Worm (Caenorhabditis elegans): ENCODE measurements around the gene ttr-50.

Gene ttr-50

ce11 chrIV:11649031-11649430 is 8.2 kb upstream of the ttr-50 start, which contains the start of gene ZK809.8:
Gene ZK809.8 (minus strand): TSS chrIV:11649064.
- peak; percentile 82 for TF ChIP-seq nhr-71 (tag; optimal IDR thresholded peaks at IDR 0.05)
- peak in 1 of 2 experiments; percentile 42 for TF ChIP-seq lsy-2 (tag; optimal IDR thresholded peaks at IDR 0.05)
- TF ChIP-seq hlh-17 (GFP tag; optimal IDR thresholded peaks at IDR 0.05; ENCODE audit: borderline replicate concordance) = no peak
- no peak for TF ChIP-seq nhr-76 (tag; optimal IDR thresholded peaks at IDR 0.05)
- no peak for TF ChIP-seq zag-1 (tag; optimal IDR thresholded peaks at IDR 0.05)
- no peak for TF ChIP-seq dsc-1 (tag; optimal IDR thresholded peaks at IDR 0.05)
- peak; percentile 6 for TF ChIP-seq nhr-20 (tag; optimal IDR thresholded peaks at IDR 0.05)
- no peak for TF ChIP-seq sptf-1 (tag; optimal IDR thresholded peaks at IDR 0.05)
- no peak for TF ChIP-seq F16B12.6 (tag; optimal IDR thresholded peaks at IDR 0.05)
- TF ChIP-seq unc-130 (tag; optimal IDR thresholded peaks at IDR 0.05) = peak; percentile 6
- no peak for TF ChIP-seq pag-3 (tag; optimal IDR thresholded peaks at IDR 0.05; ENCODE audit: borderline replicate concordance, insufficient read depth)
- peak; percentile 41 for TF ChIP-seq rnt-1 (tag; optimal IDR thresholded peaks at IDR 0.05)
- peak; percentile 31; the same call in 1 of the 2 replicates for TF ChIP-seq nhr-19 (GFP tag; conservative IDR thresholded peaks at IDR 0.05)
- no peak for TF ChIP-seq mab-9 (GFP tag; IDR thresholded peaks at IDR 0.05)
- no peak for TF ChIP-seq xbp-1 (tag; optimal IDR thresholded peaks at IDR 0.05)
- no peak for TF ChIP-seq lir-3 (tag; optimal IDR thresholded peaks at IDR 0.05; ENCODE audit: poor library complexity)
- TF ChIP-seq snu-23 (GFP tag; optimal IDR thresholded peaks at IDR 0.05) = peak; percentile 33
- TF ChIP-seq vab-15 (tag; optimal IDR thresholded peaks at IDR 0.05) = no peak
- peak; percentile 67 for TF ChIP-seq lin-14 (GFP tag; optimal IDR thresholded peaks at IDR 0.05)
- no peak for TF ChIP-seq lin-35 (GFP tag; optimal IDR thresholded peaks at IDR 0.05)

DNA sequence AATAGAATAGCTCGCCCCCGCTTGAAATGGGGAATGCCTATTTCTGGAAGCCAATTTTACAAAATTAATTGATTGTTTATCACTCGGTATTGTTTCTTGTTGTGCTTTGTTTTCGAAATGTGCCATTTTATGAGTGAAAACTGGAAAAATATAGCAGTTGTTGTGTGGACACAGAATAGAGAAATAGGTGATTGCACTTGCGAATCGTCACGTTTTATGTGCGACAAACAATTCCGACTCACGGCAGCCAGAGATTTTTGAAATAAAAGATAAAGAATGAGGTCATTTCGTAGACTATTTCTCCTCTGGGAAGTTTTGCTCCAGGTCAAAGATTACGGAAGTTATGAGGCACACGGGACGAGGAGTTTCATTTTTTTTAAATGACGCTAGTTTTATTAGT is 6.1 kb upstream of the ttr-50 start:
- peak; percentile 1 for TF ChIP-seq nhr-20 (tag; optimal IDR thresholded peaks at IDR 0.05)
- TF ChIP-seq lin-14 (GFP tag; optimal IDR thresholded peaks at IDR 0.05) = peak; percentile 40
- no peak for TF ChIP-seq ceh-82 (tag; optimal IDR thresholded peaks at IDR 0.05)
- TF ChIP-seq fkh-10 (GFP tag; optimal IDR thresholded peaks at IDR 0.05) = no peak
- peak; percentile 52 for TF ChIP-seq rnt-1 (tag; optimal IDR thresholded peaks at IDR 0.05)
- TF ChIP-seq unc-130 (tag; optimal IDR thresholded peaks at IDR 0.05) = peak; percentile 1
- peak; percentile 21 for TF ChIP-seq snu-23 (GFP tag; optimal IDR thresholded peaks at IDR 0.05)
- peak in 1 of 2 experiments; percentile 35 for TF ChIP-seq lsy-2 (tag; optimal IDR thresholded peaks at IDR 0.05)
- peak; percentile 64 for TF ChIP-seq nhr-71 (tag; optimal IDR thresholded peaks at IDR 0.05)
- peak; percentile 34 for TF ChIP-seq nhr-19 (GFP tag; conservative IDR thresholded peaks at IDR 0.05)

- TF ChIP-seq ztf-4 (tag; optimal IDR thresholded peaks at IDR 0.05) (peak; percentile 10), nhr-237 (tag; optimal IDR thresholded peaks at IDR 0.05) (no peak), dpl-1 (GFP tag; optimal IDR thresholded peaks at IDR 0.05) (no peak), vab-15 (tag; optimal IDR thresholded peaks at IDR 0.05) (no peak), elt-2 (tag; optimal IDR thresholded peaks at IDR 0.05) (peak; percentile 8), nhr-47 (tag; optimal IDR thresholded peaks at IDR 0.05) (no peak), nhr-76 (tag; optimal IDR thresholded peaks at IDR 0.05) (no peak), hpl-2 (GFP tag; optimal IDR thresholded peaks at IDR 0.05) (no peak), jun-1 (tag; optimal IDR thresholded peaks at IDR 0.05) (no peak), lsy-2 (tag; optimal IDR thresholded peaks at IDR 0.05) (peak in 1 of 2 experiments; percentile 25), efl-3 (GFP tag; optimal IDR thresholded peaks at IDR 0.05) (no peak), egl-27 (tag; optimal IDR thresholded peaks at IDR 0.05) (no peak), swsn-7 (tag; optimal IDR thresholded peaks at IDR 0.05) (no peak), nhr-20 (tag; optimal IDR thresholded peaks at IDR 0.05) (peak; percentile 23), nhr-71 (tag; optimal IDR thresholded peaks at IDR 0.05) (peak; percentile 34), nhr-77 (tag; optimal IDR thresholded peaks at IDR 0.05) (no peak), ets-5 (GFP tag; IDR thresholded peaks at IDR 0.05) (no peak), unc-130 (tag; optimal IDR thresholded peaks at IDR 0.05) (peak; percentile 21), snpc-4 (tag; optimal IDR thresholded peaks at IDR 0.05) (no peak), lin-14 (GFP tag; optimal IDR thresholded peaks at IDR 0.05) (peak; percentile 67), nhr-85 (tag) (no peak), unc-30 (tag; optimal IDR thresholded peaks at IDR 0.05) (no peak), mep-1 (tag; optimal IDR thresholded peaks at IDR 0.05) (no peak), sup-37 (GFP tag; optimal IDR thresholded peaks at IDR 0.05) (no peak), snu-23 (GFP tag; optimal IDR thresholded peaks at IDR 0.05) (peak; percentile 27), nhr-28 (tag; optimal IDR thresholded peaks at IDR 0.05) (no peak), ceh-88 (GFP tag; IDR thresholded peaks at IDR 0.05) (no peak)
Measured at ce11 chrIV:11645354-11645753, 4.5 kb upstream of the ttr-50 start.

Measured in whole organism, L1 larva.